Worm (Caenorhabditis elegans): ENCODE measurements around the gene scd-1.

Gene scd-1

DNA sequence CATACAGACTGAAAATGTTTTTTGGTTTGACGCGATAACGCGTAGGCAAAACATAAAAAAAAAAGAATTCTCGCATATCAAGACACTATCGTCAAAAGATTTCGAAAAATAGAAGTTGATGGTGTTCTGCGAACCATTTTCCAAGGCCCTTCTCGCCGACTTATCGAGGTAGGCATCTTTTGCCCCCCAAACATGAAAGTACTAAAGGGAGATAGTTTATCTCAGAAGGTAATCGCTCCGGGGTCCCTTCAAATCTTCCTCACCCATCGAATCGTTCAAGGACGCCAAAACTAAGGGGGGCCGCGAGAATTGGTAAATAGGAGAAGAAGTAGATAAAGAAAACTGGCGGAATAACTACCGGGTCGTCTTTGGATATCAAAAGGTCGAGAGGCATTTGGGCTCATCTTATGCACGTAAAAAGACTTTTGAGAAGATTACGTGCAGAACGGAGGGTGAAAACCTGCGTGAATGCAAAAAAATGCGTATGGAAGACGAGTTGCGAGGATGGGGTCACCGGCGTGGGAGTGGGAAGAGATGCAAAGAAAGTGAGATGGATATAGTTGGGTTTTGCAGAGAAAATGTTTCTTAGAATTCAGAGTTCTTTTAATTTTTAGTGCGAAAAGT, 14.1 kb downstream of the scd-1 start (continued):
- TF ChIP-seq ZK546.5 (tag; optimal IDR thresholded peaks at IDR 0.05) (no peak), ceh-82 (tag; optimal IDR thresholded peaks at IDR 0.05) (no peak)

DNA sequence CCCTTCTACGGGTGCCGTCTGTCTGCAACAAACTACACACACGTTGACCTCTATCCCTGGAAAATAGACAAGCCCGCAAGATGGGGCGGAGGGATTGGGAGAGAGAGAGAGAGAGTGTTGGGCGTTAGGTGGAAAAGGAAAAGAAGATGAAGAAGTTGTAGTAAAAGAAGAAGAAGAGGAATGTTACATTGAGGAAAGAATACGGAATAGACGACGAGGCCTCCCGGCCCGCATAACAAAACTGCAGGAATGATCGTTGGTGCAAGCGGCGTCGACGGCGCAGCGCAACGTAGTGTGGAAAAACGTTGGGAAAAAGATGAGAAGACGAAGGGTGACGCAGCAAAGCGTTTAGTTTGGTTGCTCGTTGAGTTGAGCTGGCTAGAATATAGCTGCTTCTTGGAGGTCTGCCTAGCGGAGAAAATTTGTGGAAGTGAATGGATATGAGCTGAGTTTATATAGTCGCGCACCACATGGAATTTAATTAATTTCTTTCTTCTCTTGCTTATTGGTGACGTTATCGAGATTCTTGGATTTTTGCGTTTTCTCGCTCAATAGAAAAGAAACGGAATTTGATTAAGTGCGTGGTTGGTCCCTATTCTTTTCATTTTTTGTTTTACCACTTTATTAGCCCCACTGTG, 15.3 kb downstream of the scd-1 start:
- TF ChIP-seq ztf-11 (tag; optimal IDR thresholded peaks at IDR 0.05) (no peak), egl-27 (tag; optimal IDR thresholded peaks at IDR 0.05) (peak; percentile 64), lin-11 (tag; optimal IDR thresholded peaks at IDR 0.05) (peak; percentile 40), ztf-1 (GFP tag; conservative IDR thresholded peaks at IDR 0.05) (no peak), snpc-4 (tag; optimal IDR thresholded peaks at IDR 0.05) (no peak), elt-1 (tag; optimal IDR thresholded peaks at IDR 0.05) (no peak), lsy-2 (tag; optimal IDR thresholded peaks at IDR 0.05) (peak in 1 of 2 experiments; percentile 64), zag-1 (tag; optimal IDR thresholded peaks at IDR 0.05) (peak; percentile 64), mbf-1 (tag; optimal IDR thresholded peaks at IDR 0.05) (no peak), nhr-6 (tag; optimal IDR thresholded peaks at IDR 0.05) (peak; percentile 42), lin-39 (tag; optimal IDR thresholded peaks at IDR 0.05) (no peak), sma-3 (GFP tag; optimal IDR thresholded peaks at IDR 0.05) (peak; percentile 21), sem-4 (tag; optimal IDR thresholded peaks at IDR 0.05) (peak; percentile 68), nhr-12 (tag; optimal IDR thresholded peaks at IDR 0.05) (no peak), Y55F3AM.14 (GFP tag; optimal IDR thresholded peaks at IDR 0.05) (peak; percentile 9), ztf-4 (tag; optimal IDR thresholded peaks at IDR 0.05) (peak; percentile 68), mdl-1 (tag; optimal IDR thresholded peaks at IDR 0.05) (peak in 1 of 2 experiments; percentile 32), ceh-16 (tag; optimal IDR thresholded peaks at IDR 0.05) (no peak), crh-2 (tag; optimal IDR thresholded peaks at IDR 0.05) (peak; percentile 74), lin-13 (GFP tag; optimal IDR thresholded peaks at IDR 0.05) (peak; percentile 37), unc-55 (GFP tag; optimal IDR thresholded peaks at IDR 0.05) (peak; percentile 72), mab-5 (tag; optimal IDR thresholded peaks at IDR 0.05) (no peak), nhr-21 (tag; optimal IDR thresholded peaks at IDR 0.05) (peak; percentile 57), nhr-129 (tag; optimal IDR thresholded peaks at IDR 0.05) (peak; percentile 80), F13H6.1 (tag; optimal IDR thresholded peaks at IDR 0.05) (peak; percentile 86), fos-1 (tag; optimal IDR thresholded peaks at IDR 0.05) (peak; percentile 74), C34F6.9 (tag; optimal IDR thresholded peaks at IDR 0.05) (peak; percentile 71), sma-9 (GFP tag; optimal IDR thresholded peaks at IDR 0.05) (peak; percentile 91), sma-9 (tag; optimal IDR thresholded peaks at IDR 0.05) (no peak)

DNA sequence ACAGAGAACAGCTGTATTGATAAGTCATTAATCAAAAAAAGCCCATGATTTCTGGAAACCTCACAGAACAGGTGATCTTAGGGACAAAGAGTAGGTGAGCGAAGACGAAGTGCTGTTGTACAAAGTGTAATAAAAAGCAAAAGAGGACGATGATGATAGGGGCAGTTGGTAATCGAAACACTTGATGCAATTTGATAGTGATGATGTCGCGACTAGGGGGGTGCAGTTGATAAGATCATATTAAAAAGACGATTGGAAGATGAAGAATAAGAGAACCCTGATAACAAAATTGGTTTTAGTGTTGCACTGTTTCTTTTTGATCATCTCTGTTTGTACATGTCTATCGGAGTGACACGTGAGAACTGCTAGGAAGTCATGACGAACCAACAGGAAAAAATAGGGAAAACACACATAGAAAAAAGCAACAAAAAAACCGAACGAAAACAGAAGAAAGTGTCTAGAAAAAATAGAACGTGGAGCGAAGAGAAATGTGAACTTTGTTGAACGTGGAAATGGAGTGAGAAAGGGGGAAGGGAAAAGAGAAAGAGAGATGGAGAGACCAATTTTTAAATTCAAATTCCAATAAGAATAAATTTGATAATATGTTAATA, 16.1 kb downstream of the scd-1 start:
- TF ChIP-seq ztf-11 (tag; optimal IDR thresholded peaks at IDR 0.05) = no peak
- TF ChIP-seq snpc-4 (tag; optimal IDR thresholded peaks at IDR 0.05) = no peak
- no peak for TF ChIP-seq nhr-11 (tag; optimal IDR thresholded peaks at IDR 0.05)
- TF ChIP-seq nhr-25 (tag; optimal IDR thresholded peaks at IDR 0.05) = peak; percentile 57
- no peak for TF ChIP-seq ZK546.5 (tag; optimal IDR thresholded peaks at IDR 0.05)
- no peak for TF ChIP-seq ceh-82 (tag; optimal IDR thresholded peaks at IDR 0.05)
- TF ChIP-seq blmp-1 (tag; optimal IDR thresholded peaks at IDR 0.05; ENCODE audit: insufficient read depth) = peak; percentile 44
- no peak for TF ChIP-seq nhr-23 (tag; optimal IDR thresholded peaks at IDR 0.05)
- TF ChIP-seq skn-1 (tag; optimal IDR thresholded peaks at IDR 0.05) = no peak
- TF ChIP-seq ztf-1 (GFP tag; conservative IDR thresholded peaks at IDR 0.05) = no peak
- TF ChIP-seq nhr-129 (tag; optimal IDR thresholded peaks at IDR 0.05) = peak; percentile 90
- TF ChIP-seq F13H6.1 (tag; optimal IDR thresholded peaks at IDR 0.05) = peak; percentile 89
- TF ChIP-seq nhr-12 (tag; optimal IDR thresholded peaks at IDR 0.05) = no peak
- peak; percentile 56 for TF ChIP-seq C34F6.9 (tag; optimal IDR thresholded peaks at IDR 0.05)
- TF ChIP-seq nhr-237 (tag; optimal IDR thresholded peaks at IDR 0.05) = no peak
- peak; percentile 71 for TF ChIP-seq nhr-21 (tag; optimal IDR thresholded peaks at IDR 0.05)
- TF ChIP-seq lsy-2 (tag; optimal IDR thresholded peaks at IDR 0.05) = peak in 1 of 2 experiments; percentile 69
- peak; percentile 39 for TF ChIP-seq ama-1 (optimal IDR thresholded peaks at IDR 0.05)
- no peak for TF ChIP-seq nhr-10 (tag; optimal IDR thresholded peaks at IDR 0.05)
- no peak for TF ChIP-seq unc-39 (tag; optimal IDR thresholded peaks at IDR 0.05)
- TF ChIP-seq dmd-4 (tag; optimal IDR thresholded peaks at IDR 0.05) = no peak
- TF ChIP-seq gmeb-1 (tag; optimal IDR thresholded peaks at IDR 0.05) = peak; percentile 38
- TF ChIP-seq elt-3 (tag; optimal IDR thresholded peaks at IDR 0.05) = no peak
- no peak for TF ChIP-seq aly-2 (tag; optimal IDR thresholded peaks at IDR 0.05)
- peak; percentile 64 for TF ChIP-seq mab-5 (tag; optimal IDR thresholded peaks at IDR 0.05)
- peak; percentile 47 for TF ChIP-seq lin-13 (GFP tag; optimal IDR thresholded peaks at IDR 0.05)
- TF ChIP-seq unc-62 (GFP tag; optimal IDR thresholded peaks at IDR 0.05) = no peak
- TF ChIP-seq crh-2 (tag; optimal IDR thresholded peaks at IDR 0.05) = peak; percentile 88
- TF ChIP-seq ceh-16 (tag; optimal IDR thresholded peaks at IDR 0.05) = no peak
- TF ChIP-seq elt-1 (tag; optimal IDR thresholded peaks at IDR 0.05) = no peak
- no peak for TF ChIP-seq lin-11 (tag; optimal IDR thresholded peaks at IDR 0.05)
- TF ChIP-seq R02D3.7 (tag; optimal IDR thresholded peaks at IDR 0.05) = no peak
- peak; percentile 96 for TF ChIP-seq sma-9 (GFP tag; optimal IDR thresholded peaks at IDR 0.05)
- no peak for TF ChIP-seq sma-9 (tag; optimal IDR thresholded peaks at IDR 0.05)
- TF ChIP-seq ztf-4 (tag; optimal IDR thresholded peaks at IDR 0.05) = peak; percentile 16
